Worm (Caenorhabditis elegans): ENCODE results near the gene F36H12.10.

F36H12.10 gene

DNA sequence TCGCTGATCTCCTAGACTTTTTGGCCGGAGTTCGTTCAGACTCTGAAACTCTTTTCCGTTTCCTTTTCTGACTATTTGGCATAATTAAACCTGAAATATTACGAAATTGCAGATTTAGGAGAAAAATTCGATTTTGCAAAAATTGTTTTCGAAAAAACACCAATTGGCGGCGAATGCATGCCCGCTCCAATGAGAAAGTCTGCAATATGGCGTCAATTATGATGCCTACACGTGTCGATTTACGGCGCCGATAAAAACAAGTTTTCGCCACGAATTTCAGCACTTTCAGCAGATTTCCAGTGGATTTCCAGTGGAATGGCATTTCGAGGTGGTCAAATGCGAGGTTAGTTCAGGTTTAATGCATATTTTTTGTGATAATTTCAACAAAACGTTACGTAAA lies 45.2 kb downstream of the F36H12.10 start, which contains the start of the genes Y59E9AL.36 and nbet-1:
Gene Y59E9AL.36 (minus strand): TSS at position 92 of the 400 bp plus-strand sequence.
Gene nbet-1 (plus strand): TSS at position 112 of the 400 bp plus-strand sequence.
- TF ChIP-seq ceh-79 (tag; optimal IDR thresholded peaks at IDR 0.05), result no peak
- TF ChIP-seq T26A5.8 (tag; optimal IDR thresholded peaks at IDR 0.05), result no peak
- TF ChIP-seq die-1 (tag; optimal IDR thresholded peaks at IDR 0.05), result no peak
- peak; percentile 60; the same call in 1 of the 2 replicates for TF ChIP-seq F33H1.4 (GFP tag; IDR thresholded peaks at IDR 0.05)
- TF ChIP-seq efl-1 (GFP tag; optimal IDR thresholded peaks at IDR 0.05), result peak; percentile 67
- no peak for TF ChIP-seq F55B11.4 (tag; optimal IDR thresholded peaks at IDR 0.05; ENCODE audit: borderline replicate concordance, insufficient read depth)
- TF ChIP-seq athp-1 (tag; optimal IDR thresholded peaks at IDR 0.05), result peak; percentile 75
- TF ChIP-seq attf-3 (GFP tag; conservative IDR thresholded peaks at IDR 0.05), result no peak
- TF ChIP-seq snpc-1.3 (tag; optimal IDR thresholded peaks at IDR 0.05; ENCODE audit: insufficient read depth), result peak; percentile 61
- no peak for TF ChIP-seq ceh-100 (GFP tag; IDR thresholded peaks at IDR 0.05)
- no peak for TF ChIP-seq ztf-25 (GFP tag; IDR thresholded peaks at IDR 0.05)
- TF ChIP-seq C17E4.6 (GFP tag; IDR thresholded peaks at IDR 0.05), result 0 out of 2 replicates have a peak, but pooled peaks have one; percentile 14
- peak; percentile 93 for TF ChIP-seq attf-5 (GFP tag; optimal IDR thresholded peaks at IDR 0.05)
- no peak for TF ChIP-seq cebp-2 (GFP tag; IDR thresholded peaks at IDR 0.05)
- peak; percentile 71 for TF ChIP-seq lin-54 (GFP tag; optimal IDR thresholded peaks at IDR 0.05)
- no peak for TF ChIP-seq madf-8 (GFP tag; conservative IDR thresholded peaks at IDR 0.05)
- TF ChIP-seq tbp1 (GFP tag; optimal IDR thresholded peaks at IDR 0.05), result peak; percentile 67
- no peak for TF ChIP-seq rpc-1 (optimal IDR thresholded peaks at IDR 0.05)
- TF ChIP-seq rpc-1 (tag; optimal IDR thresholded peaks at IDR 0.05), result no peak
- peak; percentile 56 for TF ChIP-seq ZK185.1 (tag; optimal IDR thresholded peaks at IDR 0.05; ENCODE audit: poor library complexity, severe bottlenecking)
- no peak for TF ChIP-seq dpff-1 (tag; optimal IDR thresholded peaks at IDR 0.05)
- TF ChIP-seq hmg-1.2 (GFP tag; IDR thresholded peaks at IDR 0.05), result peak; percentile 49
- TF ChIP-seq somi-1 (GFP tag; optimal IDR thresholded peaks at IDR 0.05), result no peak
- TF ChIP-seq ceh-58 (GFP tag; IDR thresholded peaks at IDR 0.05), result no peak
- TF ChIP-seq akir-1 (GFP tag; optimal IDR thresholded peaks at IDR 0.05), result no peak
- no peak for TF ChIP-seq Y53F4B.3 (GFP tag; IDR thresholded peaks at IDR 0.05)
- TF ChIP-seq tlf-1 (GFP tag; optimal IDR thresholded peaks at IDR 0.05), result peak; percentile 64
- no peak for TF ChIP-seq unc-62 (GFP tag; optimal IDR thresholded peaks at IDR 0.05)
- no peak for TF ChIP-seq xnd-1 (tag; optimal IDR thresholded peaks at IDR 0.05)
- peak; percentile 72 for TF ChIP-seq F23B12.7 (tag; optimal IDR thresholded peaks at IDR 0.05; ENCODE audit: insufficient read depth)
- TF ChIP-seq zim-3 (tag; optimal IDR thresholded peaks at IDR 0.05), result no peak
- TF ChIP-seq F37B4.10 (GFP tag; IDR thresholded peaks at IDR 0.05), result no peak
- peak; percentile 27 for TF ChIP-seq nhr-80 (tag; optimal IDR thresholded peaks at IDR 0.05)
- TF ChIP-seq mel-28 (tag; optimal IDR thresholded peaks at IDR 0.05; ENCODE audit: borderline replicate concordance), result no peak
- no peak for TF ChIP-seq bed-2 (GFP tag; IDR thresholded peaks at IDR 0.05)
- TF ChIP-seq pha-4 (tag; optimal IDR thresholded peaks at IDR 0.05), result no peak
- TF ChIP-seq cebp-1 (GFP tag; IDR thresholded peaks at IDR 0.05), result no peak
- TF ChIP-seq cebp-1 (tag; optimal IDR thresholded peaks at IDR 0.05), result no peak
- peak; percentile 75 for TF ChIP-seq snpc-4 (GFP tag; optimal IDR thresholded peaks at IDR 0.05)
- TF ChIP-seq snpc-4 (tag; optimal IDR thresholded peaks at IDR 0.05), result peak in 3 of 4 experiments; percentile 90 to 92 (median 92)
- no peak for TF ChIP-seq nfya-1 (tag; optimal IDR thresholded peaks at IDR 0.05; ENCODE audit: borderline replicate concordance, insufficient read depth)
- peak; percentile 41 for TF ChIP-seq ceh-27 (GFP tag; optimal IDR thresholded peaks at IDR 0.05)
- TF ChIP-seq ztf-18 (tag; optimal IDR thresholded peaks at IDR 0.05), result peak; percentile 64
- peak; percentile 23 for TF ChIP-seq lin-40 (tag; optimal IDR thresholded peaks at IDR 0.05)
- TF ChIP-seq K11D2.4 (GFP tag; IDR thresholded peaks at IDR 0.05), result peak; percentile 42; the same call in 1 of the 2 replicates
- TF ChIP-seq hrde-1 (tag; optimal IDR thresholded peaks at IDR 0.05; ENCODE audit: borderline replicate concordance), result no peak
- no peak for TF ChIP-seq tbx-9 (tag; optimal IDR thresholded peaks at IDR 0.05; ENCODE audit: borderline replicate concordance)
- no peak for TF ChIP-seq gei-17 (GFP tag; optimal IDR thresholded peaks at IDR 0.05)
- no peak for TF ChIP-seq ztf-26 (tag; optimal IDR thresholded peaks at IDR 0.05)

Data from whole organism, young adult.